Worm (Caenorhabditis elegans): ENCODE measurements around the gene B0280.2.

DNA sequence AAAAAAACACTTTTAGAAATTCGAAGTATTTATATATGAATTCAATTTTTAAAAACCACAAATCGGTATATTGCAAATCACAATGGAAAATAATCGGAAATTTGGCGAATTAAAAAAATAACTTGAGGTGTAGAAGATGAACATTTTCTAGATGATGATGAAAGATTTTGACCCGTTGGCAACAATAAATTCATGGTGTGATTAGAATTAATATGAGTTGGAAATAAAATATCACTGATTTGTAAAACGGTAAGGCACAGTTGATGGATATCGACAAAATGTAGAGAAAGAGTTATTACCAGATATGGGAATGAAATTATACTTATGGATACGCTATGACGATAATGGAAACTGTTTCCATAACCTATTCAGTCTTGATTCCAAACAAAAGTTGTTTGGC lies 12.2 kb upstream of the B0280.2 start:
- no peak for TF ChIP-seq egl-27 (tag; optimal IDR thresholded peaks at IDR 0.05)
- no peak for TF ChIP-seq C34F6.9 (tag; optimal IDR thresholded peaks at IDR 0.05)

Measured in whole organism, L2 larva.